Fruit fly (Drosophila melanogaster) whole organism, embryonic: ENCODE data around the gene SrpRbeta.

Experiments used
- B-H1 ChIP-seq: fragments of 200-800 bp; sonication (Bioruptor generic); IDR thresholded peaks from 3 replicates; pipeline ENCODE4 v1.3.6; 2022; ENCODE audit warnings: missing biosample characterization, missing genetic modification characterization
- Bgb ChIP-seq: fragments of 200-800 bp; sonication (Bioruptor generic); IDR thresholded peaks from 2 replicates; pipeline ENCODE4 v1.3.6; 2022; ENCODE audit warnings: missing biosample characterization, missing genetic modification characterization; ENCODE audit not compliant: partially characterized antibody
- CG1024 ChIP-seq: fragments of 200-800 bp; sonication (Bioruptor generic); IDR thresholded peaks from 2 replicates; pipeline ENCODE4 v1.3.6; 2022; ENCODE audit warnings: missing biosample characterization, missing genetic modification characterization
- CG11085 ChIP-seq: fragments of 200-800 bp; sonication (Bioruptor generic); IDR thresholded peaks from 2 replicates; pipeline ENCODE4 v1.3.6; 2022; ENCODE audit warnings: missing biosample characterization, missing genetic modification characterization
- CG11093 ChIP-seq: fragments of 200-800 bp; sonication (Bioruptor generic); IDR thresholded peaks from 3 replicates; pipeline ENCODE4 v1.3.6; 2022; ENCODE audit warnings: missing biosample characterization, missing genetic modification characterization
- CG11456 ChIP-seq: fragments of 200-800 bp; sonication (Bioruptor generic); IDR thresholded peaks from 3 replicates; pipeline ENCODE4 v1.3.6; 2022; ENCODE audit warnings: missing biosample characterization, missing genetic modification characterization
- CG12219 ChIP-seq: fragments of 200-800 bp; sonication (Bioruptor generic); optimal IDR thresholded peaks from 3 replicates; lab custom pipeline; 2018; ENCODE audit warnings: missing biosample characterization, mild to moderate bottlenecking, missing genetic modification characterization
- CG12942 ChIP-seq: fragments of 200-800 bp; sonication (Bioruptor generic); optimal IDR thresholded peaks from 3 replicates; lab custom pipeline; 2016; ENCODE audit warnings: missing biosample characterization, missing genetic modification characterization
- CG1602 ChIP-seq: fragments of 200-800 bp; sonication (Bioruptor generic); optimal IDR thresholded peaks from 3 replicates; lab custom pipeline; 2016; ENCODE audit warnings: missing biosample characterization, missing genetic modification characterization
- CG16815 ChIP-seq: fragments of 200-800 bp; sonication (Bioruptor generic); optimal IDR thresholded peaks from 3 replicates; lab custom pipeline; 2017; ENCODE audit warnings: missing biosample characterization, mild to moderate bottlenecking, missing genetic modification characterization
- CG17912 ChIP-seq: fragments of 200-800 bp; sonication (Bioruptor generic); optimal IDR thresholded peaks from 2 replicates; lab custom pipeline; 2018; ENCODE audit warnings: missing biosample characterization, mild to moderate bottlenecking, missing genetic modification characterization
- CG2120 ChIP-seq: fragments of 200-800 bp; sonication (Bioruptor generic); optimal IDR thresholded peaks from 3 replicates; lab custom pipeline; 2016; ENCODE audit warnings: missing biosample characterization, missing genetic modification characterization
- CG2199 ChIP-seq: fragments of 200-800 bp; sonication (Bioruptor generic); IDR thresholded peaks from 3 replicates; pipeline ENCODE4 v1.3.6; 2022; ENCODE audit warnings: missing biosample characterization, missing genetic modification characterization
- CG30403 ChIP-seq: fragments of 200-800 bp; sonication (Bioruptor generic); optimal IDR thresholded peaks from 3 replicates; lab custom pipeline; 2016; ENCODE audit warnings: missing biosample characterization, missing genetic modification characterization
- CG31224 ChIP-seq: fragments of 200-800 bp; sonication (Bioruptor generic); IDR thresholded peaks from 2 replicates; pipeline ENCODE4 v1.3.6; 2022; ENCODE audit warnings: missing biosample characterization, missing genetic modification characterization
- CG34422 ChIP-seq: fragments of 200-800 bp; sonication (Bioruptor generic); IDR thresholded peaks from 3 replicates; pipeline ENCODE4 v1.3.6; 2022; ENCODE audit warnings: missing biosample characterization, missing genetic modification characterization
- CG4424 ChIP-seq: fragments of 200-800 bp; sonication (Bioruptor generic); optimal IDR thresholded peaks from 3 replicates; lab custom pipeline; 2016; ENCODE audit warnings: missing biosample characterization, missing genetic modification characterization
- CG4730 ChIP-seq: fragments of 200-800 bp; sonication (Bioruptor generic); IDR thresholded peaks from 2 replicates; pipeline ENCODE4 v1.3.6; 2022; ENCODE audit warnings: missing biosample characterization, missing genetic modification characterization
- CG6272 ChIP-seq: fragments of 200-800 bp; sonication (Bioruptor generic); IDR thresholded peaks from 2 replicates; pipeline ENCODE4 v1.3.6; 2022; ENCODE audit warnings: missing biosample characterization, missing genetic modification characterization
- CG8290 ChIP-seq, 3 experiments: fragments of 200-800 bp; sonication (Bioruptor generic); optimal IDR thresholded peaks; 2 replicates each; lab custom pipeline; 2016 to 2019; ENCODE audit warnings: missing biosample characterization in 3 of 3, missing genetic modification characterization in 3 of 3, mild to moderate bottlenecking in 2 of 3, moderate library complexity in 1 of 3
- CG9215 ChIP-seq: fragments of 200-800 bp; sonication (Bioruptor generic); IDR thresholded peaks from 2 replicates; pipeline ENCODE4 v1.3.6; 2022; ENCODE audit warnings: missing biosample characterization, missing genetic modification characterization
- CG9609 ChIP-seq: fragments of 200-800 bp; sonication (Bioruptor generic); optimal IDR thresholded peaks from 3 replicates; lab custom pipeline; 2016; ENCODE audit warnings: missing biosample characterization, missing genetic modification characterization
- CG9932 ChIP-seq: fragments of 200-800 bp; sonication (Bioruptor generic); IDR thresholded peaks from 2 replicates; pipeline ENCODE4 v1.3.6; 2022; ENCODE audit warnings: missing biosample characterization, missing genetic modification characterization
- Chrac-16 ChIP-seq: fragments of 200-800 bp; sonication (Bioruptor generic); optimal IDR thresholded peaks from 3 replicates; lab custom pipeline; 2016; ENCODE audit warnings: missing biosample characterization, missing genetic modification characterization
- Dip3 ChIP-seq: fragments of 200-800 bp; sonication (Bioruptor generic); optimal IDR thresholded peaks from 3 replicates; lab custom pipeline; 2016; ENCODE audit warnings: missing biosample characterization, missing genetic modification characterization
- E2f2 ChIP-seq: fragments of 200-800 bp; sonication (Bioruptor generic); IDR thresholded peaks from 2 replicates; pipeline ENCODE4 v1.3.6; 2022; ENCODE audit warnings: missing biosample characterization, missing genetic modification characterization
- Ets65A ChIP-seq: fragments of 200-800 bp; sonication (Bioruptor generic); peaks from one replicate; lab custom pipeline; 2016; ENCODE audit warnings: missing biosample characterization, missing genetic modification characterization
- Fer3 ChIP-seq: fragments of 200-800 bp; sonication (Bioruptor generic); optimal IDR thresholded peaks from 2 replicates; lab custom pipeline; 2018; ENCODE audit warnings: missing biosample characterization, mild to moderate bottlenecking, missing genetic modification characterization, moderate library complexity
- HmgZ ChIP-seq: fragments of 200-800 bp; sonication (Bioruptor generic); optimal IDR thresholded peaks from 2 replicates; lab custom pipeline; 2018; ENCODE audit warnings: missing biosample characterization, mild to moderate bottlenecking, missing genetic modification characterization
- Hr3 ChIP-seq: fragments of 200-800 bp; sonication (Bioruptor generic); optimal IDR thresholded peaks from 3 replicates; lab custom pipeline; 2016; ENCODE audit warnings: missing biosample characterization, missing genetic modification characterization
- Rfx ChIP-seq: fragments of 200-800 bp; sonication (Bioruptor generic); IDR thresholded peaks from 2 replicates; pipeline ENCODE4 v1.3.6; 2022; ENCODE audit warnings: missing biosample characterization, missing genetic modification characterization
- az2 ChIP-seq: fragments of 200-800 bp; sonication (Bioruptor generic); optimal IDR thresholded peaks from 3 replicates; lab custom pipeline; 2016; ENCODE audit warnings: missing biosample characterization, missing genetic modification characterization
- chif ChIP-seq, 2 experiments: fragments of 200-800 bp; sonication (Bioruptor generic); optimal IDR thresholded peaks; 3 replicates each; lab custom pipeline; 2016; ENCODE audit warnings: missing biosample characterization in 2 of 2, missing genetic modification characterization in 2 of 2
- disco-r ChIP-seq: fragments of 200-800 bp; sonication (Bioruptor generic); optimal IDR thresholded peaks from 2 replicates; lab custom pipeline; 2016; ENCODE audit warnings: missing biosample characterization, missing genetic modification characterization
- dmrt11E ChIP-seq: fragments of 200-800 bp; sonication (Bioruptor generic); optimal IDR thresholded peaks from 3 replicates; lab custom pipeline; 2018; ENCODE audit warnings: missing biosample characterization, mild to moderate bottlenecking, missing genetic modification characterization, moderate library complexity
- dysf ChIP-seq: fragments of 200-800 bp; sonication (Bioruptor generic); IDR thresholded peaks from 3 replicates; pipeline ENCODE4 v1.3.6; 2022; ENCODE audit warnings: missing biosample characterization, missing genetic modification characterization
- hkb ChIP-seq, 2 experiments: fragments of 200-800 bp in 1 of 2; fragments of >200 bp in 1 of 2; sonication (Bioruptor generic) in 1 of 2; IDR thresholded peaks in 1 of 2; optimal IDR thresholded peaks in 1 of 2; 2 replicates each; pipeline versions ENCODE4 v1.3.6 to Lab custom; 2017 to 2022; ENCODE audit warnings: missing biosample characterization in 1 of 2, missing genetic modification characterization in 1 of 2
- ind ChIP-seq: fragments of 200-800 bp; sonication (Bioruptor generic); optimal IDR thresholded peaks from 3 replicates; lab custom pipeline; 2016; ENCODE audit warnings: missing biosample characterization, missing genetic modification characterization
- lilli ChIP-seq: fragments of 200-800 bp; sonication (Bioruptor generic); optimal IDR thresholded peaks from 3 replicates; lab custom pipeline; 2016; ENCODE audit warnings: missing biosample characterization, missing genetic modification characterization
- lmd ChIP-seq: fragments of 200-800 bp; sonication (Bioruptor generic); IDR thresholded peaks from 2 replicates; pipeline ENCODE4 v1.3.6; 2022; ENCODE audit warnings: missing biosample characterization, missing genetic modification characterization
- nau ChIP-seq: fragments of 200-800 bp; sonication (Bioruptor generic); optimal IDR thresholded peaks from 3 replicates; lab custom pipeline; 2017; ENCODE audit warnings: missing biosample characterization, mild to moderate bottlenecking, missing genetic modification characterization, missing genetic modification reagents
- nmo ChIP-seq: fragments of 200-800 bp; sonication (Bioruptor generic); optimal IDR thresholded peaks from 2 replicates; lab custom pipeline; 2018; ENCODE audit warnings: missing biosample characterization, mild to moderate bottlenecking, missing genetic modification characterization, moderate library complexity
- phol ChIP-seq: fragments of 200-800 bp; sonication (Bioruptor generic); optimal IDR thresholded peaks from 3 replicates; lab custom pipeline; 2018; ENCODE audit warnings: missing biosample characterization, mild to moderate bottlenecking, missing genetic modification characterization, moderate library complexity
- pita ChIP-seq: fragments of 200-800 bp; sonication (Bioruptor generic); optimal IDR thresholded peaks from 2 replicates; lab custom pipeline; 2017; ENCODE audit warnings: missing biosample characterization, mild to moderate bottlenecking, missing genetic modification characterization
- prd ChIP-seq, 3 experiments: fragments of >200 bp in 2 of 3; fragments of 200-800 bp in 1 of 3; sonication (Bioruptor generic) in 1 of 3; optimal IDR thresholded peaks in 2 of 3; IDR thresholded peaks in 1 of 3; 2 replicates in 2 of 3; 3 replicates in 1 of 3; pipeline versions ENCODE4 v1.3.6 to Lab custom; 2017 to 2022; ENCODE audit warnings: missing biosample characterization in 1 of 3, missing genetic modification characterization in 1 of 3
- row ChIP-seq: fragments of 200-800 bp; sonication (Bioruptor generic); IDR thresholded peaks from 3 replicates; pipeline ENCODE4 v1.3.6; 2022; ENCODE audit warnings: missing biosample characterization, missing genetic modification characterization
- trem ChIP-seq: fragments of 200-800 bp; optimal IDR thresholded peaks from 3 replicates; lab custom pipeline; 2019; ENCODE audit warnings: missing biosample characterization, mild to moderate bottlenecking, missing genetic modification characterization, moderate library complexity
- zen ChIP-seq: fragments of 200-800 bp; sonication (Bioruptor generic); optimal IDR thresholded peaks from 3 replicates; lab custom pipeline; 2018; ENCODE audit warnings: missing biosample characterization, mild to moderate bottlenecking, missing genetic modification characterization, moderate library complexity
- zf30C ChIP-seq: fragments of 200-800 bp; sonication (Bioruptor generic); optimal IDR thresholded peaks from 3 replicates; lab custom pipeline; 2018; ENCODE audit warnings: missing biosample characterization, mild to moderate bottlenecking, missing genetic modification characterization
- zfh1 ChIP-seq: fragments of 200-800 bp; sonication (Bioruptor generic); IDR thresholded peaks from 3 replicates; pipeline ENCODE4 v1.3.6; 2022; ENCODE audit warnings: missing biosample characterization, missing genetic modification characterization

The SrpRbeta gene

DNA sequence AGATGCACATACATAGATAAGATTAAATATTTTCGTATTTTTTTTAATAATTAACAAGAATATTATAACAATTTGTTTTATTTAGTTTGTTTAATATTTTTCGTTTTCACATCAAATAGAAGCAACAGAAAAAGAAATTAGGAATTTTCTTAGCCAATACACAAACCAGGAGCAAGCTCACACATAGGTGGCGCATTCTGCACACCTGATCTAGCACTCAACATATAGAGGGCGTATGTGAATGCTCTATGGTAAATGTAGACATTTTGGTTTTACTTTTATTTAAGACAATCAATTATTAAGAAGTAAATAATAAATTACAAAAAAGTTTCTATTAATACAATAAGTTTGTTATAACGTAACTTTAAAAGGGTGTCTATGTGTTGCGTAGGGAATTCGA lies 28.8 kb upstream of the SrpRbeta start (continued):
- TF ChIP-seq CG1602 (GFP tag; lab: Kevin White, UChicago) (peak; percentile 26), Rfx (GFP tag; lab: Robert Waterston, UW) (peak; percentile 83), dysf (GFP tag; lab: Robert Waterston, UW) (peak; percentile 53; the same call in 2 of the 3 replicates), Bgb (GFP tag; lab: Robert Waterston, UW) (peak; percentile 40), CG11085 (GFP tag; lab: Robert Waterston, UW) (peak; percentile 67), dmrt11E (tag; lab: Kevin White, UChicago) (peak; percentile 31), CG11456 (GFP tag; lab: Robert Waterston, UW) (peak; percentile 92), hkb (optimal IDR thresholded peaks at IDR 0.05; lab: Kevin White, UChicago) (no peak), hkb (GFP tag; IDR thresholded peaks at IDR 0.05; lab: Robert Waterston, UW) (no peak), az2 (GFP tag; lab: Kevin White, UChicago) (peak; percentile 46), prd (optimal IDR thresholded peaks at IDR 0.05; lab: Kevin White, UChicago) (peak in 1 of 2 experiments; percentile 74), prd (GFP tag; IDR thresholded peaks at IDR 0.05; lab: Robert Waterston, UW) (peak; percentile 42; the same call in 1 of the 3 replicates), CG6272 (peak; percentile 19; the same call in 1 of the 2 replicates), zen (tag; lab: Kevin White, UChicago) (peak; percentile 22), CG9215 (GFP tag; lab: Robert Waterston, UW) (peak; percentile 35; the same call in 1 of the 2 replicates), row (GFP tag; lab: Robert Waterston, UW) (0 out of 3 replicates have a peak, but pooled peaks have one; percentile 8), CG2120 (GFP tag; lab: Kevin White, UChicago) (peak; percentile 1), ind (GFP tag; lab: Kevin White, UChicago) (peak; percentile 20), chif (GFP tag; optimal IDR thresholded peaks at IDR 0.05; lab: Kevin White, UChicago) (peak in 1 of 2 experiments; percentile 40), CG4424 (GFP tag; lab: Kevin White, UChicago) (peak; percentile 9), Chrac-16 (GFP tag; lab: Kevin White, UChicago) (peak; percentile 35), CG12942 (GFP tag; lab: Kevin White, UChicago) (peak; percentile 1), E2f2 (GFP tag; lab: Robert Waterston, UW) (no peak), CG31224 (GFP tag; lab: Robert Waterston, UW) (no peak), CG8290 (GFP tag; optimal IDR thresholded peaks at IDR 0.05; lab: Kevin White, UChicago) (peak; percentile 21), CG8290 (tag; optimal IDR thresholded peaks at IDR 0.05; lab: Kevin White, UChicago) (peak in 1 of 2 experiments; percentile 48), Ets65A (peak; percentile 62), Dip3 (GFP tag; lab: Kevin White, UChicago) (no peak), pita (GFP tag; lab: Kevin White, UChicago) (peak; percentile 54), CG30403 (GFP tag; lab: Kevin White, UChicago) (peak; percentile 26), CG4730 (GFP tag; lab: Robert Waterston, UW) (peak; percentile 50), CG34422 (GFP tag; lab: Robert Waterston, UW) (peak; percentile 15; the same call in 1 of the 3 replicates), disco-r (no peak), B-H1 (peak; percentile 28; the same call in 1 of the 3 replicates), lilli (GFP tag; lab: Kevin White, UChicago) (peak; percentile 13), Fer3 (tag; lab: Kevin White, UChicago) (peak; percentile 24), trem (tag; lab: Kevin White, UChicago) (peak; percentile 18), zf30C (GFP tag; lab: Kevin White, UChicago) (no peak), phol (peak; percentile 51), nmo (GFP tag; lab: Kevin White, UChicago) (peak; percentile 34), CG12219 (GFP tag; lab: Kevin White, UChicago) (no peak), CG9609 (GFP tag; lab: Kevin White, UChicago) (no peak), CG17912 (peak; percentile 3), CG1024 (peak; percentile 11; the same call in 1 of the 2 replicates), Hr3 (GFP tag; lab: Kevin White, UChicago) (peak; percentile 1), CG11093 (no peak), lmd (GFP tag; lab: Robert Waterston, UW) (peak; percentile 61; the same call in 1 of the 2 replicates), CG9932 (peak; percentile 74), zfh1 (GFP tag; lab: Robert Waterston, UW) (peak; percentile 43; the same call in 1 of the 3 replicates), HmgZ (tag; lab: Kevin White, UChicago) (peak; percentile 17), nau (no peak), CG2199 (GFP tag; lab: Robert Waterston, UW) (peak; percentile 96), CG16815 (peak; percentile 20)
